Worm (Caenorhabditis elegans): ENCODE results near the gene C02E7.8.

DNA sequence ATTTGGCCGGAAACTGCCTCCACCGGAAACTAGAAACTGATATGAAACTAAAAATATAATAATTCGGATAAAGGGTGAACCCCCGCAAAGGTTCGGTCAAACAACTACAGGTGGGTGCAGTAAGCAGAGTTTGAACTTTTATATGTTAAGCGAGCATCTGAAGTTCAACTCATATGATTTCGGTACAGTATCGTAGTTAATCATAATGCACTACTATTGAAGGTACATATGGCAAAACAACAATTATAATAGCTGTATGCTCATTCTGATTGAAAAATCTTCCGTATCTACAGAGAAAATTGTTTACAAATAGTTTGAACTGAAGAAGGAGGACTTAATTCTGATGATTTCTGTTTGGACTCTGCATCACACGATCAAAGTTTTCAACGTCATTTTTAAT, 12.7 kb upstream of the C02E7.8 start:
- TF ChIP-seq ama-1 (optimal IDR thresholded peaks at IDR 0.05) (no peak), sea-1 (GFP tag; conservative IDR thresholded peaks at IDR 0.05) (no peak), tbx-11 (GFP tag; IDR thresholded peaks at IDR 0.05) (no peak)

Data from whole organism, early embryonic.